Fruit fly (Drosophila melanogaster): ENCODE results near the gene Lsp1gamma.

Gene Lsp1gamma

DNA sequence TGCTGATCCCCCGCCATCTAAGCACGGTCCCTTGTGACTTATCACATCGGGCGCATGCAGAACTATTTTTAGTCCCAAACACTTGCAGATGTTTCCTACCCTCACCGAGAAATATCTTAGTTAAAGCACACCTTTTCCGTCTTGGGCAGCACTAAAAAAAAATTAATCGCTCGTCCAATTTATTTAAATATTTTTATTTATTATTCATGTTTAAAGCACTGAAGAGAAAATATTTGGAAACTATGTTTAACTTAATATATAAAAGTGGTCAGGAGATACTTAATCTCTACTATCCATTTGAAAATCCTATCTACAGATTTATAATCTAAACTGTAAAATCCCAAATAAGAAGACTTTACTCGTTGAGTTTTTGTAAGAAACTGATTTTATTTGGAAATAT, 43.7 kb downstream of the Lsp1gamma start (continued):
- TF ChIP-seq zf30C (GFP tag; optimal IDR thresholded peaks at IDR 0.05) (peak; percentile 7), CG9215 (GFP tag; IDR thresholded peaks at IDR 0.05) (no peak), CG3407 (GFP tag; optimal IDR thresholded peaks at IDR 0.05) (peak; percentile 4), CG8388 (GFP tag; optimal IDR thresholded peaks at IDR 0.05) (peak; percentile 59), kay (GFP tag; optimal IDR thresholded peaks at IDR 0.05) (no peak), ab (GFP tag; optimal IDR thresholded peaks at IDR 0.05) (no peak), Mad (GFP tag; optimal IDR thresholded peaks at IDR 0.05) (no peak), CG11398 (GFP tag; optimal IDR thresholded peaks at IDR 0.05) (no peak), CG11456 (GFP tag; IDR thresholded peaks at IDR 0.05) (no peak), CG9876 (GFP tag; optimal IDR thresholded peaks at IDR 0.05) (no peak), abd-A (tag; optimal IDR thresholded peaks at IDR 0.05) (no peak), org-1 (GFP tag; optimal IDR thresholded peaks at IDR 0.05) (no peak), CG10431 (GFP tag; optimal IDR thresholded peaks at IDR 0.05) (no peak), Ravus (GFP tag; IDR thresholded peaks at IDR 0.05) (no peak), ranshi (GFP tag; IDR thresholded peaks at IDR 0.05) (no peak), NFAT (GFP tag; IDR thresholded peaks at IDR 0.05) (no peak), CG6175 (GFP tag; IDR thresholded peaks at IDR 0.05) (no peak), pb (GFP tag; optimal IDR thresholded peaks at IDR 0.05) (no peak), CG18619 (GFP tag; optimal IDR thresholded peaks at IDR 0.05) (no peak), CG1529 (GFP tag; optimal IDR thresholded peaks at IDR 0.05) (no peak), Mrtf (GFP tag; IDR thresholded peaks at IDR 0.05) (no peak), Abd-B (GFP tag; optimal IDR thresholded peaks at IDR 0.05) (no peak), vnd (GFP tag; IDR thresholded peaks at IDR 0.05; ENCODE audit: partially characterized antibody) (no peak), Myb (GFP tag; optimal IDR thresholded peaks at IDR 0.05) (no peak), B-H1 (GFP tag; IDR thresholded peaks at IDR 0.05) (no peak), inv (GFP tag; IDR thresholded peaks at IDR 0.05; ENCODE audit: partially characterized antibody) (no peak), D (optimal IDR thresholded peaks at IDR 0.05) (no peak), D (GFP tag; optimal IDR thresholded peaks at IDR 0.05) (peak; percentile 40), sima (GFP tag; optimal IDR thresholded peaks at IDR 0.05) (no peak), Nf-YB (GFP tag; optimal IDR thresholded peaks at IDR 0.05) (no peak), CG4424 (GFP tag; optimal IDR thresholded peaks at IDR 0.05) (no peak), CG18476 (GFP tag; optimal IDR thresholded peaks at IDR 0.05) (no peak), nerfin-2 (GFP tag; IDR thresholded peaks at IDR 0.05; ENCODE audit: partially characterized antibody) (no peak), fd96Cb (tag; optimal IDR thresholded peaks at IDR 0.05) (no peak), CG17612 (GFP tag; IDR thresholded peaks at IDR 0.05) (no peak), chinmo (GFP tag; IDR thresholded peaks at IDR 0.05; ENCODE audit: partially characterized antibody) (no peak), CG33557 (GFP tag; optimal IDR thresholded peaks at IDR 0.05) (peak; percentile 27), Hmx (GFP tag; optimal IDR thresholded peaks at IDR 0.05) (no peak), Optix (GFP tag; IDR thresholded peaks at IDR 0.05) (no peak), pita (GFP tag; optimal IDR thresholded peaks at IDR 0.05) (no peak), CG10267 (tag; optimal IDR thresholded peaks at IDR 0.05) (peak; percentile 48), CG13624 (GFP tag; optimal IDR thresholded peaks at IDR 0.05) (no peak), Xrp1 (GFP tag; IDR thresholded peaks at IDR 0.05) (peak; percentile 71), Eip74EF (GFP tag; optimal IDR thresholded peaks at IDR 0.05) (peak in 1 of 2 experiments; percentile 44), CG8281 (tag; optimal IDR thresholded peaks at IDR 0.05) (no peak), Hr51 (GFP tag; optimal IDR thresholded peaks at IDR 0.05) (peak in 1 of 2 experiments; percentile 43), pfk (GFP tag; optimal IDR thresholded peaks at IDR 0.05) (no peak), pan (optimal IDR thresholded peaks at IDR 0.05) (no peak), pan (GFP tag; optimal IDR thresholded peaks at IDR 0.05 in 1 of 2, IDR thresholded peaks at IDR 0.05 in 1 of 2) (peak in 1 of 2 experiments; percentile 23), Drgx (GFP tag; IDR thresholded peaks at IDR 0.05) (no peak), CG15696 (tag; optimal IDR thresholded peaks at IDR 0.05) (no peak), CG12071 (GFP tag; optimal IDR thresholded peaks at IDR 0.05) (no peak)

Data from whole organism, embryonic.